Fruit fly (Drosophila melanogaster): ENCODE data around the gene CG11756.

CG11756 gene

DNA sequence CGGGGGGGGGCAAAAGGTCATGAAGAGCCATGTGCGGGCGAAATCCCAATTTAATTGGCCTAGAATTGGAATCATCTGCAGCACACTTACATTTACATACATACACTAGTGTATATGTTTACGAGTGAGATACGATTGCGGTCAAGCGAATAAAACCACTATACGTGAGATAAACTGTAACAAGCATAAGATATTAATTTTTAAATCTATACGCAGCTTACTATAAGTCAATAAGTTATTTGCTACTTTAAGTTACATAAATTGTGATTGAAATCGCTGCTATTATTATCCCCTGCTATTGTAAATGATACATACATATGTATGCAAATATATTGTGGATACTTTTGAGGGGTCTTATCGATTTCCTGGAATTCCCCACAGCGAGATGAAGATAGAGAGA lies 31.2 kb downstream of the CG11756 start (continued):
- TF ChIP-seq kay (GFP tag; optimal IDR thresholded peaks at IDR 0.05) = no peak
- peak; percentile 45; the same call in 1 of the 2 replicates for TF ChIP-seq CG31224 (GFP tag; IDR thresholded peaks at IDR 0.05)
- no peak for TF ChIP-seq Scr (GFP tag; IDR thresholded peaks at IDR 0.05; ENCODE audit: partially characterized antibody)

DNA sequence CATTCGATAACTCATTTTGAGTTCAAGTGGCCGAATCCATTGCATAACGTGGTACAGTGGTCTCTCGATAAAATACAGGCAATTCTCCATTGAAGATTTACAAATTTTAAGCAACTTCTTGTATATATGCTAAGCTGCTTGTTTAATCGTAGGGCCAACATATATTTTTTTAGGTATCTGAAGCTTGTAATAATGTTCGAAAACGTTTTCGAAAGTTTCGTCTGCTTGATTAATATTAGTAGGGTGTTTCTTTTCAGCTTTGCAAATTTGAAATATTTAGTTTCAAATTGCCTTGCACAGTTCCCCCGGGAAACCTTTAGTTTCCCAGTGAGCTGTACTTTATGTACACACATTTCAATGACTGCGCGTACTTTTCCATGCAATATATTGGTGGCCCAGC lies 31.8 kb downstream of the CG11756 start:
- TF ChIP-seq rib (GFP tag; IDR thresholded peaks at IDR 0.05) = no peak
- TF ChIP-seq Med (GFP tag) = peak; percentile 45
- no peak for TF ChIP-seq MBD-R2 (GFP tag; IDR thresholded peaks at IDR 0.05)
- TF ChIP-seq Ada2b (GFP tag; IDR thresholded peaks at IDR 0.05) = no peak
- TF ChIP-seq fru (optimal IDR thresholded peaks at IDR 0.05) = no peak
- TF ChIP-seq CG8944 (GFP tag; optimal IDR thresholded peaks at IDR 0.05) = no peak
- TF ChIP-seq gfzf (GFP tag; optimal IDR thresholded peaks at IDR 0.05) = no peak
- TF ChIP-seq CG4707 (GFP tag; optimal IDR thresholded peaks at IDR 0.05) = no peak
- TF ChIP-seq CG15073 (GFP tag; optimal IDR thresholded peaks at IDR 0.05) = no peak
- TF ChIP-seq Dref (GFP tag; IDR thresholded peaks at IDR 0.05) = no peak
- TF ChIP-seq crc (GFP tag; optimal IDR thresholded peaks at IDR 0.05) = no peak
- TF ChIP-seq sug (tag; optimal IDR thresholded peaks at IDR 0.05) = no peak
- TF ChIP-seq lmd (GFP tag; IDR thresholded peaks at IDR 0.05) = 0 out of 2 replicates have a peak, but pooled peaks have one; percentile 17
- TF ChIP-seq Hmx (GFP tag; optimal IDR thresholded peaks at IDR 0.05) = no peak
- TF ChIP-seq cad (GFP tag; optimal IDR thresholded peaks at IDR 0.05) = no peak
- TF ChIP-seq CG8089 (GFP tag; optimal IDR thresholded peaks at IDR 0.05) = no peak
- no peak for TF ChIP-seq cas (GFP tag; IDR thresholded peaks at IDR 0.05)
- TF ChIP-seq klu (GFP tag; IDR thresholded peaks at IDR 0.05) = no peak
- TF ChIP-seq CG7786 (GFP tag; optimal IDR thresholded peaks at IDR 0.05) = no peak
- no peak for TF ChIP-seq CG8924 (tag; optimal IDR thresholded peaks at IDR 0.05)
- no peak for TF ChIP-seq CG32767 (GFP tag; IDR thresholded peaks at IDR 0.05)
- no peak for TF ChIP-seq CG13624 (GFP tag; optimal IDR thresholded peaks at IDR 0.05)
- no peak for TF ChIP-seq CG15269 (tag; optimal IDR thresholded peaks at IDR 0.05)
- peak; percentile 61 for TF ChIP-seq grau (tag; optimal IDR thresholded peaks at IDR 0.05)
- TF ChIP-seq E2f1 (GFP tag; IDR thresholded peaks at IDR 0.05) = no peak
- no peak for TF ChIP-seq hkb (optimal IDR thresholded peaks at IDR 0.05)
- no peak for TF ChIP-seq hkb (GFP tag; IDR thresholded peaks at IDR 0.05)
- no peak for TF ChIP-seq Optix (GFP tag; IDR thresholded peaks at IDR 0.05)
- TF ChIP-seq Six4 (GFP tag; optimal IDR thresholded peaks at IDR 0.05) = no peak
- no peak for TF ChIP-seq B-H1 (GFP tag; IDR thresholded peaks at IDR 0.05)
- no peak for TF ChIP-seq Bteb2 (GFP tag; optimal IDR thresholded peaks at IDR 0.05)
- no peak for TF ChIP-seq CG32532 (GFP tag; IDR thresholded peaks at IDR 0.05)
- no peak; the same call in 1 of the 2 replicates for TF ChIP-seq esg (GFP tag; conservative IDR thresholded peaks at IDR 0.05)
- no peak for TF ChIP-seq bigmax (GFP tag; optimal IDR thresholded peaks at IDR 0.05)
- TF ChIP-seq dmrt99B (tag; optimal IDR thresholded peaks at IDR 0.05) = peak; percentile 44
- no peak for TF ChIP-seq ems (GFP tag; optimal IDR thresholded peaks at IDR 0.05)
- no peak for TF ChIP-seq slp2 (GFP tag; optimal IDR thresholded peaks at IDR 0.05)
- TF ChIP-seq CG12744 (GFP tag; optimal IDR thresholded peaks at IDR 0.05) = no peak
- TF ChIP-seq tll (GFP tag; optimal IDR thresholded peaks at IDR 0.05) = no peak
- no peak for TF ChIP-seq CG6765 (GFP tag; optimal IDR thresholded peaks at IDR 0.05)
- no peak for TF ChIP-seq knrl (GFP tag; IDR thresholded peaks at IDR 0.05; ENCODE audit: partially characterized antibody)
- peak; percentile 14 for TF ChIP-seq fd96Cb (tag; optimal IDR thresholded peaks at IDR 0.05)
- no peak for TF ChIP-seq CG13296 (GFP tag; optimal IDR thresholded peaks at IDR 0.05)
- TF ChIP-seq scrt (GFP tag; optimal IDR thresholded peaks at IDR 0.05) = no peak
- no peak for TF ChIP-seq ATbp (GFP tag; optimal IDR thresholded peaks at IDR 0.05)
- TF ChIP-seq oc (tag; optimal IDR thresholded peaks at IDR 0.05) = no peak
- TF ChIP-seq CG2712 (tag; optimal IDR thresholded peaks at IDR 0.05) = no peak
- no peak for TF ChIP-seq zen (tag; optimal IDR thresholded peaks at IDR 0.05)
- no peak for TF ChIP-seq Lhr (GFP tag; optimal IDR thresholded peaks at IDR 0.05)
